Worm (Caenorhabditis elegans): ENCODE results near the gene Y41D4B.24.
A peak's percentile ranks its signal among the peaks of the same experiment; 100 is the strongest.

Gene Y41D4B.24

DNA sequence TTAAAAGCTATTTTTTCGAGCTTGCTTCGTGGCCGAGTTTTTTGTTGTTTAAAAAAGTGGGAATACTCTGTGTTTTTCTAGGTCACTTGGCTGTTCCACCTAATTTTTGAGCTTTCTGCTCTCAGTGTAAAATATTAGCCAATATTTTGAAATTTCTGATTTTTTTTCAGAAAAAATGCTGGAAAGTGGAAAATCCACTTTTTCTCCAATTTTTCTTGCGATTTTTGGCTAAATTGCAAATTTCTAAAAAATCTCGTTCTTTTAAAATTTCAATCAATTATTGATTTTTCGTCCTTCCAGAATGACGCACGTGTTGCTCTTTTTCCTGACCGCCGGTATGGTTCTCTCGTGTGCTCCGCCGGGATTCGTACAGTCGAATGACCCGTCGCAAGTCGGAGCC, 25.0 kb upstream of the Y41D4B.24 start, which contains the start of gene K08D12.4:
K08D12.4 (plus strand) TSS at position 301 of the 400 bp plus-strand sequence.
- no peak for TF ChIP-seq hmbx-1 (tag; optimal IDR thresholded peaks at IDR 0.05)
- no peak for TF ChIP-seq tra-4 (tag; optimal IDR thresholded peaks at IDR 0.05)

- TF ChIP-seq pes-1 (GFP tag; IDR thresholded peaks at IDR 0.05): no peak
- TF ChIP-seq hnd-1 (tag; optimal IDR thresholded peaks at IDR 0.05): no peak
- TF ChIP-seq F13C5.2 (tag; optimal IDR thresholded peaks at IDR 0.05): no peak
- no peak for TF ChIP-seq ama-1 (optimal IDR thresholded peaks at IDR 0.05)
- TF ChIP-seq tra-4 (tag; optimal IDR thresholded peaks at IDR 0.05): no peak
- no peak for TF ChIP-seq ceh-13 (GFP tag; optimal IDR thresholded peaks at IDR 0.05)
These were observed 17.6 kb upstream of the Y41D4B.24 start, which contains the start of gene bus-2 for ce11 chrIV:1699599-1699998. TSS of gene bus-2 (plus strand) at chrIV:1699899.

DNA sequence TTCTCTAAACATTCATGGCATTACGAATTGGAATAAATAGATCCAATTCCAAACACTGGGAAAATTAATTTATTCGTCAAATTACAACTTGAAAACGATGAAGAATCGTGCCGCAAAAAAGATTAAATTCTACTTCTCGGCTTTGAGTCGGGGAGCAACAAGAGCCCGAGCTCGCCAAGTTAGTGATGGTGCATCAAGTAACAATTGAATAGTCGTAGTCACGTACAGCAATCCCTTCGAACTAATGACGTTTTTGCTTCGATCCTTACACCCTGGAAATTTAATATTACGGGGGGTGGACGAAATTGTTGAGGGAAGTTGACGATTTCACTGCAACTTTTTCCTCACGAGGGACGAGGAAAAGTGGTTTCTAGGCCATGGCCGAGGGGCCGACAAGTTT, 9.7 kb upstream of the Y41D4B.24 start:
- no peak for TF ChIP-seq hmbx-1 (tag; optimal IDR thresholded peaks at IDR 0.05)
- TF ChIP-seq ceh-36 (tag; optimal IDR thresholded peaks at IDR 0.05): no peak
- no peak for TF ChIP-seq tbx-37 (GFP tag; conservative IDR thresholded peaks at IDR 0.05)
- TF ChIP-seq flt-1 (GFP tag; IDR thresholded peaks at IDR 0.05): no peak
- no peak for TF ChIP-seq ceh-13 (GFP tag; optimal IDR thresholded peaks at IDR 0.05)

DNA sequence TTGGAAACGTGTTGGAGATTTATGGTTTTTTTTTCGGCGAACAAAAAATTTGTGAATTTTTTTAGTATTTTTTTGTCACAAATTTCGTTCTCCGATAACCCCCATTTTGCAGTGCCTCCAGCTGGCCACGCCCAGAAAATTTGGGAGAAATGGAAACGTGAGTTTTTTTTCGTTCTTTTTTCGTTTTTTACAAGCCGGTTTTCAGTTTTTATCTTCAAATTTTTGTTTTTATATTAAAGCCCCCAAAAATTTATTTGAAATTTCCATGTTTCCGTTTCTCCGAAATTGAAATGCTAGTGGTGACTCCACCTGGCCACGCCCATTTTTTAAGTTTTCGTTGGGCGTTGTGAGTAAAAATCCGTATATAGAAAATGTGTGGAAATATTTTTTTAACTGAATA, 5.2 kb upstream of the Y41D4B.24 start:
- TF ChIP-seq tbx-11 (GFP tag; IDR thresholded peaks at IDR 0.05) (no peak), ets-7 (tag; optimal IDR thresholded peaks at IDR 0.05) (no peak), ceh-36 (tag; optimal IDR thresholded peaks at IDR 0.05) (no peak), tbx-37 (GFP tag; conservative IDR thresholded peaks at IDR 0.05) (no peak), aly-1 (tag; optimal IDR thresholded peaks at IDR 0.05) (peak; percentile 1), hmg-4 (GFP tag; optimal IDR thresholded peaks at IDR 0.05) (no peak), F13C5.2 (tag; optimal IDR thresholded peaks at IDR 0.05) (no peak), ama-1 (optimal IDR thresholded peaks at IDR 0.05) (no peak), pes-1 (GFP tag; IDR thresholded peaks at IDR 0.05) (peak; percentile 73), flt-1 (GFP tag; IDR thresholded peaks at IDR 0.05) (no peak), sea-1 (GFP tag; conservative IDR thresholded peaks at IDR 0.05) (no peak), B0310.2 (tag; optimal IDR thresholded peaks at IDR 0.05) (no peak), scrt-1 (GFP tag; IDR thresholded peaks at IDR 0.05) (no peak), ceh-13 (GFP tag; optimal IDR thresholded peaks at IDR 0.05) (peak; percentile 25), hmbx-1 (tag; optimal IDR thresholded peaks at IDR 0.05) (no peak), hnd-1 (tag; optimal IDR thresholded peaks at IDR 0.05) (peak; percentile 34), tra-4 (tag; optimal IDR thresholded peaks at IDR 0.05) (no peak)

- TF ChIP-seq ceh-36 (tag; optimal IDR thresholded peaks at IDR 0.05): no peak
- TF ChIP-seq F13C5.2 (tag; optimal IDR thresholded peaks at IDR 0.05): no peak
- TF ChIP-seq hnd-1 (tag; optimal IDR thresholded peaks at IDR 0.05): no peak
- no peak for TF ChIP-seq ama-1 (optimal IDR thresholded peaks at IDR 0.05)
- no peak for TF ChIP-seq hmg-4 (GFP tag; optimal IDR thresholded peaks at IDR 0.05)
- TF ChIP-seq sea-1 (GFP tag; conservative IDR thresholded peaks at IDR 0.05): no peak
- TF ChIP-seq ceh-13 (GFP tag; optimal IDR thresholded peaks at IDR 0.05): no peak
- TF ChIP-seq ets-7 (tag; optimal IDR thresholded peaks at IDR 0.05): no peak
- TF ChIP-seq B0310.2 (tag; optimal IDR thresholded peaks at IDR 0.05): no peak
- TF ChIP-seq hmbx-1 (tag; optimal IDR thresholded peaks at IDR 0.05): no peak
- no peak for TF ChIP-seq flt-1 (GFP tag; IDR thresholded peaks at IDR 0.05)
- TF ChIP-seq pes-1 (GFP tag; IDR thresholded peaks at IDR 0.05): no peak
- TF ChIP-seq scrt-1 (GFP tag; IDR thresholded peaks at IDR 0.05): no peak
- no peak for TF ChIP-seq tbx-11 (GFP tag; IDR thresholded peaks at IDR 0.05)
- TF ChIP-seq tra-4 (tag; optimal IDR thresholded peaks at IDR 0.05): no peak
- no peak for TF ChIP-seq aly-1 (tag; optimal IDR thresholded peaks at IDR 0.05)
- no peak for TF ChIP-seq tbx-37 (GFP tag; conservative IDR thresholded peaks at IDR 0.05)
These were observed 2.7 kb downstream of the Y41D4B.24 start for ce11 chrIV:1679227-1679626.

DNA sequence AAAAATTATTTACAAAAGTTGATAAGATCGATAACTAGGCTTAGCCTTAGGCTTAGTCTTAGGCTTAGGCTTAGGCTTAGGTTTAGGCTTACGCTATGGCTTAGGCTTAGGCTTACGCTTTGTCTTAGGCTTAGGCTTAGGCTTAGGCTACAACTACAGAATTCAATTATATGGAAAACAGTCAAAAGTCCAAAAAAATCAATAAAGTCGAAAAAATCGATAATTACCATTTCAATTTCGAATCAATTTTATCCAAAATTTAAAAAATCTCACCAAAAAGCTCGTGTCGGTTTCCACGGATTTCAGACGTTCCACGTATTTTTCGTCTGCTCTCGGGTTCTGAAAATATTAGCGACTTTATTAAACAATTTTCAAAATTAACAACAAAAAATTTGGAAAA, 5.0 kb downstream of the Y41D4B.24 start:
- no peak for TF ChIP-seq F13C5.2 (tag; optimal IDR thresholded peaks at IDR 0.05)
- no peak for TF ChIP-seq tbx-37 (GFP tag; conservative IDR thresholded peaks at IDR 0.05)
- TF ChIP-seq pes-1 (GFP tag; IDR thresholded peaks at IDR 0.05): no peak
- peak; percentile 7 for TF ChIP-seq ceh-36 (tag; optimal IDR thresholded peaks at IDR 0.05)

DNA sequence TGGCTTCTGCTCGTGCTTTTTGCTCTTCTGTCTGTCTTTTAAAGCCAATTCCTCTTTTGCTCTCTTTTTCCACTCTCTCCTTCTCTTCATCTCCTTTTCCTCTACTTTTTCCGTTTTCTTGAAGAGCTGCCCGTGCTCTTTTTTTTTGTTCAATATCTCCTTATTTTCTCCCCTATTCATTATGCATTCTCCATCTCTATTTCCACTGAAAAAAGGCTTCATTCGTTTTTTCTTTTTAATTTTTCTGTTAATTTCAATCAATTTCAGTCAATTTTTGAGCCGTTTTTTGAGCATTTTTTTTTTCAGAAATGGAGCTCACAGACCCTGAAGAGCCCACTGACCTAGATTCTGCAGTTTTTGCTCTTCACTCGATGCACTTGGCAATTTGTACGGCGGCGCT, 9.6 kb downstream of the Y41D4B.24 start, which contains the start of gene Y41D4B.1:
Y41D4B.1 (plus strand) TSS at position 301 of the 400 bp plus-strand sequence.
- no peak for TF ChIP-seq ceh-36 (tag; optimal IDR thresholded peaks at IDR 0.05)

- TF ChIP-seq ceh-36 (tag; optimal IDR thresholded peaks at IDR 0.05) (no peak), ama-1 (optimal IDR thresholded peaks at IDR 0.05) (no peak), tbx-11 (GFP tag; IDR thresholded peaks at IDR 0.05) (no peak), flt-1 (GFP tag; IDR thresholded peaks at IDR 0.05) (no peak), hmbx-1 (tag; optimal IDR thresholded peaks at IDR 0.05) (no peak), scrt-1 (GFP tag; IDR thresholded peaks at IDR 0.05) (no peak), B0310.2 (tag; optimal IDR thresholded peaks at IDR 0.05) (no peak), hmg-4 (GFP tag; optimal IDR thresholded peaks at IDR 0.05) (no peak), hnd-1 (tag; optimal IDR thresholded peaks at IDR 0.05) (no peak), pes-1 (GFP tag; IDR thresholded peaks at IDR 0.05) (no peak), tra-4 (tag; optimal IDR thresholded peaks at IDR 0.05) (no peak), tbx-37 (GFP tag; conservative IDR thresholded peaks at IDR 0.05) (no peak), ceh-13 (GFP tag; optimal IDR thresholded peaks at IDR 0.05) (no peak), F13C5.2 (tag; optimal IDR thresholded peaks at IDR 0.05) (no peak)
These were observed 19.1 kb downstream of the Y41D4B.24 start for ce11 chrIV:1662872-1663271.

- no peak for TF ChIP-seq tbx-11 (GFP tag; IDR thresholded peaks at IDR 0.05)
- TF ChIP-seq tra-4 (tag; optimal IDR thresholded peaks at IDR 0.05): no peak
- no peak for TF ChIP-seq scrt-1 (GFP tag; IDR thresholded peaks at IDR 0.05)
- TF ChIP-seq B0310.2 (tag; optimal IDR thresholded peaks at IDR 0.05): no peak
- no peak for TF ChIP-seq hnd-1 (tag; optimal IDR thresholded peaks at IDR 0.05)
- TF ChIP-seq ceh-36 (tag; optimal IDR thresholded peaks at IDR 0.05): no peak
- TF ChIP-seq ama-1 (optimal IDR thresholded peaks at IDR 0.05): no peak
- no peak for TF ChIP-seq aly-1 (tag; optimal IDR thresholded peaks at IDR 0.05)
- no peak for TF ChIP-seq ceh-13 (GFP tag; optimal IDR thresholded peaks at IDR 0.05)
These were observed 21.2 kb downstream of the Y41D4B.24 start for ce11 chrIV:1660735-1661134.

Measured in whole organism, early embryonic.